Worm (Caenorhabditis elegans): ENCODE measurements around the gene irld-9.

irld-9 gene

DNA sequence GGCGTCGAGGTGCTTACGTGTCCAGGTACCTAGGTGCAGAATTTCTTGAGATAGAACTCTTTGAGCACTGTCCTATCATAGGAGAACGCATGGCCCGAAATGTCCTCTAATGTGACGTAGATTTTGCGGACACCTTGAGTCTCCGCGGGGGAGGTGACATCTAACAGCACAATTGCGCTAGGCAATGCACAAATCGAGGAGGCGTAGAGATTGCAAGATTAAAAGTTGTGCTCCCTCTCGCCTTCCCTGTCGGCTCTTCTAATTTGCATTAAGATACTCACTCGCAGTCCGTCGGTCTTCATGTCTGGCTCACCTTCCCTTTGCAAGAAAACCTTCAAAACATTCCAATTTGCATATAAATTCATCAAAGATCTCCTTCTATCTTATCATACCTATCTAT lies 20.9 kb upstream of the irld-9 start, which contains the start of gene F36H5.18 (continued):
- no peak for TF ChIP-seq snpc-4 (GFP tag; optimal IDR thresholded peaks at IDR 0.05)
- TF ChIP-seq snpc-4 (tag; optimal IDR thresholded peaks at IDR 0.05): no peak

ce11 chrII:1757033-1757432 lies 18.3 kb upstream of the irld-9 start, which contains the start of gene F36H5.10:
F36H5.10 (plus strand) TSS chrII:1757333.
- TF ChIP-seq B0019.2 (GFP tag; conservative IDR thresholded peaks at IDR 0.05) (no peak), lin-26 (GFP tag; IDR thresholded peaks at IDR 0.05) (no peak), efl-1 (GFP tag; optimal IDR thresholded peaks at IDR 0.05) (no peak), cebp-1 (GFP tag; IDR thresholded peaks at IDR 0.05) (no peak), cebp-1 (tag; optimal IDR thresholded peaks at IDR 0.05) (no peak), attf-6 (GFP tag; IDR thresholded peaks at IDR 0.05) (no peak), ztf-22 (GFP tag; optimal IDR thresholded peaks at IDR 0.05) (no peak), mxl-1 (tag; optimal IDR thresholded peaks at IDR 0.05) (no peak), ztf-18 (tag; optimal IDR thresholded peaks at IDR 0.05) (no peak), madf-8 (GFP tag; conservative IDR thresholded peaks at IDR 0.05) (no peak), attf-5 (GFP tag; optimal IDR thresholded peaks at IDR 0.05) (no peak)

DNA sequence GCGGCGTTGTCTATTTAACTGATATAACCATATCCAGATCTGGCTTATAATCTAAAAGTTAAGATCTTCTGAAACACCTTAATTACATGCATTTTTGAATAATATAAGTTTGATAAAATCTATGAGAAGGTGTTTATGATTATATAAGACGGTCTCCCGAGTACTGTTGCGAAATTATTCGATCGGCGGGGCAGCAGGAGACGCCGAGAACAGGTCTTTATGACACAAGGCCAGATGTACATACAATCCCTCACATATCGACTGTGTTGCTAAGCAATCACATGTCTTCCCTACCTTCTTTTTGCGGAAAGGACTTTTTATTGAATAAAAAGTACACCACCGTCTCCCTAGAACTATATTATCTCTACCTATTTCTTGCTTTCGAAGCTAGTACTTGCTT lies 17.8 kb upstream of the irld-9 start, which contains the start of gene fbxb-53:
Gene fbxb-53 (plus strand): TSS at position 301 of the 400 bp plus-strand sequence.
- TF ChIP-seq mes-4 (tag; optimal IDR thresholded peaks at IDR 0.05) (no peak), T07F8.4 (tag; optimal IDR thresholded peaks at IDR 0.05) (no peak), ZK185.1 (tag; optimal IDR thresholded peaks at IDR 0.05; ENCODE audit: poor library complexity, severe bottlenecking) (no peak), sea-2 (GFP tag; IDR thresholded peaks at IDR 0.05) (no peak), ceh-58 (GFP tag; IDR thresholded peaks at IDR 0.05) (no peak)

DNA sequence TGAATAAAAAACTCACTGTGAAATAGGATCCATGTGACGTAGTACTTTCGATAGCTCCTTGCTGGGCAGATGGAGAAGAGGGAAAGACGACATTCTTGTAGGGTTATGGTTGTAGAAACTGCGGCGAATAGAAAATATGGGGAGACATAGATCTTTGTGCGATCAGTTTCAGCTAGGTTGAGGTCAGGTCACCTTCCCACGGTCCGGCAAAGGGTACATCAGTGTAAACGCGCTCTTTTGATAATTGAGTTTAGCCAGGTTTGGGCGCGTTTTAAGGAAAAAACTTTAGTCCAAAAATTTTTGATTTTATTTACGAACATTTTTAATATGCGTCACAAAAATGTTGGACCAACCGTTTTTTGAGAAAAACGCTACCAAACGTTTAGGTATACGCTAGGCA lies 17.3 kb upstream of the irld-9 start, which contains the start of gene F36H5.17:
Gene F36H5.17 (minus strand): TSS at position 101 of the 400 bp plus-strand sequence.
- TF ChIP-seq ceh-40 (GFP tag; IDR thresholded peaks at IDR 0.05) (no peak), hlh-26 (GFP tag; conservative IDR thresholded peaks at IDR 0.05) (no peak), akir-1 (GFP tag; optimal IDR thresholded peaks at IDR 0.05) (no peak), F39B2.1 (GFP tag; IDR thresholded peaks at IDR 0.05) (no peak), nhr-179 (tag; optimal IDR thresholded peaks at IDR 0.05) (no peak), sea-2 (GFP tag; IDR thresholded peaks at IDR 0.05) (no peak), attf-6 (GFP tag; IDR thresholded peaks at IDR 0.05) (no peak), ztf-6 (GFP tag; IDR thresholded peaks at IDR 0.05) (no peak), ccch-3 (GFP tag; optimal IDR thresholded peaks at IDR 0.05) (no peak), zfh-2 (GFP tag; conservative IDR thresholded peaks at IDR 0.05) (no peak), K12H6.12 (tag; optimal IDR thresholded peaks at IDR 0.05) (no peak)

DNA sequence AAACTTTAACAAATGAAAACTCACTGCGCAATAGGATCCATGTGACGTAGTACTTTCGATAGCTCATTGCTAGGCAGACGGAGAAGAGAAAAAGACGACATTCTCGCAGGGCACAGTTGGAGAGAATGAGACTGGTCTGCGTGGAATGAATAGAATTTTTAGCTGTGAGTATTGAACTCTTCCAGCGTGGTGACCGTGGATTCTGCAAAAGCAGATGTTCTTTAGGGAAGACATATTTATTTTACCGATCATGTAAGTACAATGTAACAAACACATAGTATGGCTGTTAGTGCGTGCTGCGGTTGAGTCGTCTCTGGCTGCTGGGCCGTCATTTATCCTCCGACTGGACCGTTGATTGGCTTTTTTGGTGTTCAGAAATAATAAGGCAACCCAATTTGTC lies 14.2 kb upstream of the irld-9 start, which contains the start of gene F36H5.9:
Gene F36H5.9 (minus strand): TSS at position 101 of the 400 bp plus-strand sequence.
- TF ChIP-seq ccch-3 (GFP tag; optimal IDR thresholded peaks at IDR 0.05): no peak
- TF ChIP-seq die-1 (tag; optimal IDR thresholded peaks at IDR 0.05): no peak
- no peak for TF ChIP-seq hlh-12 (tag; optimal IDR thresholded peaks at IDR 0.05)
- no peak for TF ChIP-seq ztf-22 (GFP tag; optimal IDR thresholded peaks at IDR 0.05)
- TF ChIP-seq pha-4 (tag; optimal IDR thresholded peaks at IDR 0.05): no peak
- no peak for TF ChIP-seq hmg-1.2 (GFP tag; IDR thresholded peaks at IDR 0.05)
- TF ChIP-seq sea-2 (GFP tag; IDR thresholded peaks at IDR 0.05): no peak
- TF ChIP-seq tlf-1 (GFP tag; optimal IDR thresholded peaks at IDR 0.05): no peak
